Fruit fly (Drosophila melanogaster) Kc167 (cell line): ENCODE results near the gene CG13796.

Source experiments
- Myc ChIP-seq: fragments of >200 bp; optimal IDR thresholded peaks from 2 replicates; lab custom pipeline; 2017; ENCODE audit warnings: missing external identifiers
- Sin3A ChIP-seq: fragments of >200 bp; optimal IDR thresholded peaks from 2 replicates; lab custom pipeline; 2018; ENCODE audit warnings: missing external identifiers
- h ChIP-seq: fragments of >200 bp; optimal IDR thresholded peaks from 3 replicates; lab custom pipeline; 2018; ENCODE audit warnings: missing external identifiers
- insv ChIP-seq: fragments of >200 bp; optimal IDR thresholded peaks from 3 replicates; lab custom pipeline; 2018; ENCODE audit warnings: missing external identifiers
- psq ChIP-seq: fragments of >200 bp; optimal IDR thresholded peaks from 2 replicates; lab custom pipeline; 2017; ENCODE audit warnings: missing external identifiers
- ttk ChIP-seq: sonication (Bioruptor generic); optimal IDR thresholded peaks from 2 replicates; lab custom pipeline; 2017; ENCODE audit warnings: missing external identifiers

CG13796 gene

DNA sequence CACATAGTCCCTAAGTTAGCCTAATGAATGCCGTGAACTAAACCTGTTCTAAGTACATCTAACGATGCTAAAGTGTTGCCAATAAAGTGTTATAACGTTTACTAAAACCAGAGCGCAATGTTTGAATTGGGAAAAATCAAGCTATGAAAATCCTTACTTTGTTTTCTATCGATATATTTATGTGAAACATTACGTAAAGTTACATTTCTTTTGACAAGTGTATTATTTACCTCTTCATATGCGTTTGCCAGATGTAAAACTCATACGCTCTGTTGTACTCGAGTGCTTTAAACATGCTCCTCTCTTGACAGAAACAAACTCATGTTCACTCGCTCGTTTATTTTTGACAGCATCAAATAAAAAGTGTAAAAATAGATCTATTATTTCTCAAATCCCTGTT, 21.9 kb downstream of the CG13796 start, which contains the start of gene Ntl:
TSS of gene Ntl (plus strand) at position 301 of the 400 bp plus-strand sequence.
- TF ChIP-seq h (no peak), insv (lab: Kevin White, UChicago) (no peak), Sin3A (lab: Kevin White, UChicago) (no peak), psq (no peak), Myc (lab: Kevin White, UChicago) (no peak), ttk (lab: Kevin White, UChicago) (no peak)

DNA sequence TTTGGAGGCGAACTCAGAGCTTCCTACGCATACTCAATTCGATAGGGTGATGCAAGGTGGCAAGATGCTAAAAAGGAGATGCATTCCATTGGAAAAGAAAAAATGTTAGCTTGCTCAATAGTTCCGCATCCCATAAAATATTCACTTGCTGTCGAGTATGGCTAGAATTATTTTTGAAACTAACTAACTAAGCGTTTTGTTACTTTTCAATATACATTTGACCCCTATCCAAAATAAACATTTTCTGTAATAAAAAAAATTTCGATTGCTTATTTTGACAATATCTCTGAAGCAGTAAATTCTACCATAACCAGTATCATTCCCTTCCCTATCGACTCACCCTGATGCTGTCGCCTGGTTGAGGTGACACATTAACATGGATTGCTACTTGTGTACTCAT, 28.9 kb downstream of the CG13796 start:
- no peak for TF ChIP-seq insv (lab: Kevin White, UChicago)
- TF ChIP-seq h: no peak
- TF ChIP-seq psq: no peak
- TF ChIP-seq ttk (lab: Kevin White, UChicago): no peak
- no peak for TF ChIP-seq Sin3A (lab: Kevin White, UChicago)

DNA sequence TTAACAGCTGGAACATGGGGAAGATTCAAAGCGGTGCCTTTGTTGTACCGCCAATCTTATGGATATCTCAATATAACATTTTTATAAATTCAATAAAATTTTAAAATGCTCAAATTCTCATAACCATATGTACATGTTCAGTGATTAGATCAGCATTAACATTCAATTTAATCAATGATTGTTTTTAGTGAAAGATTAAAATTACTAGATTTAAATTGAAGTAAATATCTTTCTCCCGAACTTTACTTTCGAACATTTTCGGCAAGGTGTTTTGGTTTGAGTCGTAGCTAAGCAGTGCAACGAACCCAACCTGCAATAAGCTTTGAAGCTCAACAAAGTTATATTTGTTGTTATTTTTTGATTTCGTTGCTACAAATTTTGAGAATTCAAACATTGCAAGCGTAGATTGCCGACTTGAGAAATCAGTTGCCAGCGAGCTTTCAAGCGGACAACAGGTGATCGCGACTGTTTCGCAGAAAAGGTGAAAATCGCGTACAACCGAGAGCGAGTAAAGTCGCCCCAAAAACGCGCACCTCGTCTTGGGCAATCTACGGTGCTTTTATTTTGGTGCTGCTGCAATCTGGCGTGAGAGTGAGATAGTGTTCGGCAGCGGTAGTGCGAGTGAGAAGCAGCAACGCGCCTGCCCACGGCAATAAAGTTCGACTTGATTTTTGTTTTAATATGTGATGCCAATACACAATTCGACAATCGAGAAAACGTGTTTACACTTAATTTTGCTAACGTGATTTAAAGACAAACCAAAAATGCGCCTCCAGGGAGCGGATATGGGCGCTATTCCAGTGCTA, 29.9 kb downstream of the CG13796 start, which contains the start of gene Tep3:
TSS of gene Tep3 (plus strand) at position 423 of the 806 bp plus-strand sequence.
- no peak for TF ChIP-seq psq

DNA sequence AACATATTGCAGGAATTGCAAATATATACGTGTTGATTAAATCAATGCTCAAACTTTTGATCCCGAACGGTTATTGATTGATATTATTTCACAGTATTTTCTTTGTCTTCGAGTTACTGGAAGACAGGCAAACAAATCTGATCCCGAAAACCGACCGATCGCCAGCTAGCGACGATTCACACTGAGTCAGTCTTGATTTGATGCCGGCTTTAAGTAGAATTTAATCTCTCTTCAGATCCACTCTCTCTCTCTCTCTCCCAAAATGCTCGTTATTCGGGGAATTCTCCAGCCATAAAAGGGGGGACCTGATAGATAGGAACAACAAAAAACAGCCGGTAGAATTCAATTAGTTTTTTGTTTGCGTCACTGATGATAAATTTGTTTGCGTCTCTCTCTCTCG, 31.1 kb downstream of the CG13796 start, which contains the start of gene Tep2:
TSS of gene Tep2 (minus strand) at position 185 of the 400 bp plus-strand sequence.
- TF ChIP-seq insv (lab: Kevin White, UChicago): no peak
- no peak for TF ChIP-seq psq
- no peak for TF ChIP-seq Sin3A (lab: Kevin White, UChicago)
- TF ChIP-seq ttk (lab: Kevin White, UChicago): no peak
- no peak for TF ChIP-seq h
- TF ChIP-seq Myc (lab: Kevin White, UChicago): no peak

DNA sequence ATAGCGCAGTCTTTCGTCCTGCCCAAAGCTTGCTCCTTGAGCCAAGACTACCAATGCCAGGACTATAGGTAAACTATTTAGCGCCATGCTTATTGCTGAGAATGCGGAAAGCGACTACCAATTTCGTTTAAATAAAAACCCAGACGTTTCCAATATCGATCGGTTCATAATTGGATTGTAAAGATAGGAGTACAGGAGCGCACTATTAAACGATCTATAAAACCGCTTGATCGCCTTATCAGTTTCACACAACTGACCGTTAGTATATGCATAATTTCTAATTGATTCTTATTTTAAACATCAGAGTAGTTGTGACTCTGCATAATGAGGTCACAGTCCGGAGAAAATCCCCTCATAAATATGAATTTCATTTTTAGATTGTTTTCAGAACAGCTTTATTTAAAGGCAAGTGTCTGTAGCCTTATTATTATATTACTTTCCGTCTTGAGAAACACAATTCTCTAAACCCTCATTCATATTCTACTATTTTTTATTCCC, 39.8 kb downstream of the CG13796 start, which contains the start of the genes CG7025 and CG43235:
TSS of gene CG7025 (minus strand) at position 101 of the 498 bp plus-strand sequence.
TSS of gene CG43235 (plus strand) at position 448 of the 498 bp plus-strand sequence.
- TF ChIP-seq ttk (lab: Kevin White, UChicago) (no peak), psq (no peak), insv (lab: Kevin White, UChicago) (no peak), Myc (lab: Kevin White, UChicago) (no peak), Sin3A (lab: Kevin White, UChicago) (no peak), h (no peak)

DNA sequence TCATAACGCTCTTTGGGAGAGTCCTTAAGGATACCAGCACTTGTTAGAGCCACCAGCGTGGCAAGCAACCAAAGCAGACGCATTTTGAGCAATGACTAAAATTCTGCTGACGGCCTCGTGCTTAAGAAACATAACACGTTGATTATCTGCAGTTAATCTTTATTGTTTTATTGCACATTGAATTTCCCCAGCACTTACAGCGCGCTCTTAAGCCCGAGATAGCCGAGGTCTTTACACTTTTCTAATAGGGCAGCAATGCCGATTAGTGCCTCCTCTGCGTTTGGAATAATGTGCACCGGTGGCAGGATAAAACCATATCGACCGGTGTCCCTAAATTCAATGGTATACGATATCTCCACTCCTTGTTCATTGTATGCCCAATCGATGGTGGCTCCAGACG, 41.5 kb downstream of the CG13796 start, which contains the start of gene CG18585:
TSS of gene CG18585 (minus strand) at position 101 of the 400 bp plus-strand sequence.
- TF ChIP-seq Myc (lab: Kevin White, UChicago): no peak
- no peak for TF ChIP-seq insv (lab: Kevin White, UChicago)
- TF ChIP-seq h: no peak
- TF ChIP-seq psq: no peak
- TF ChIP-seq ttk (lab: Kevin White, UChicago): no peak
- TF ChIP-seq Sin3A (lab: Kevin White, UChicago): no peak

DNA sequence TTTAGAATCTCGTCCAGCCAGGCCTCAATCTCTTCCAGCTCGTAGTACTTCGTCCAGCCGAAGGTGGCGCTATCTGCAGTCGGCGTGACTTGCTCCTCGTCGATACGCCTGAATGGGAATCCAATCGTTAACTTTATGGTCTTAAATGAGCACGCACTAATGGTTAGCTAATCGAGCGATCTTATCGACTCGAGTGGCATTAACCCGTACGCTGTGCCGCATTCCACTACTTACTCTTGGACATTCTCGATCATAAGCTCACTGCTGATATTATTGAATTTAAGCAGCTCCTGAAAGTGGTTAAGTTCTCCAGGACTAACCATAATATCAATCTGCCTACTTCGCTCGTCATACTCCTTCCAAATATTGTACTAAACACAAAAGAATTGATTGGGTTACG, 42.0 kb downstream of the CG13796 start:
- TF ChIP-seq insv (lab: Kevin White, UChicago): no peak
- no peak for TF ChIP-seq Sin3A (lab: Kevin White, UChicago)
- no peak for TF ChIP-seq Myc (lab: Kevin White, UChicago)
- no peak for TF ChIP-seq ttk (lab: Kevin White, UChicago)
- TF ChIP-seq h: no peak
- TF ChIP-seq psq: no peak

DNA sequence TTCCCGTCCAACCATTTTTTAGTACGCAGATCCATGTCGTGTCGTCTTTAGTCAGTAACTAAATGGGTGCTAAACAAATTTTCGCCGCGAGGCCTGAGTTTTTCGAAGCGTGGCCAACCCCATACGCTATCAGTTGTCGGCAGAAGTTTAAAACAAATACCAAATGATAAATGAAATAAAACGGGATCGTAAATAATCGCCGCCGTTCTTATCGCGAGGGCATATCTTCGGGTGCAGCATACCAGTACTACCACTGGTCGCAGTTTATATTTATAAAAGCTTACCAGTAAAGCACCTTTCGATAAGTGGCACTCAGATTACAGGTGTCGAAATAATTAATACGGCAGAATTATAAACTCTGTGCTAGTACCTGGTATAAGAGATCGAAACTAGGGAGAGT, 47.2 kb downstream of the CG13796 start:
- TF ChIP-seq Sin3A (lab: Kevin White, UChicago) (no peak), Myc (lab: Kevin White, UChicago) (no peak), insv (lab: Kevin White, UChicago) (no peak), h (no peak), ttk (lab: Kevin White, UChicago) (no peak)

DNA sequence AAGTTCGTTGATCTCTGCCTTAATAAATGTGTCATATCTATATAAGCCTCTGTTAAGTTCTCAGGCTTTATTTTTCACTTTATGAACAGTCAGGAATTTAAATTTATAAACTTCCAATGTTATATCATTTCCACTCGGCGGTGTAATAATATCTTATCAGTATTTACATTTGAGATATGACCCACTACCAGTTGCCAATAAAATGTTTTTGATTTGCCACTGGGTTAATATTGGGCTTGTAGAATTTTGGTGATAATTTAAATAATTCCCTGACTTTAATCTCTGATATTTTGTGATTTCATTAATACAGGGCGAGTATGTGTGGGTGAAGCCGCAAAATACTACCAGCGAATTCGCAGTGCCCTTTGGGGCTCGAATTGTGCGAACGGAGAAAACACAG, 52.2 kb downstream of the CG13796 start:
- TF ChIP-seq insv (lab: Kevin White, UChicago): no peak
- TF ChIP-seq h: no peak
- no peak for TF ChIP-seq psq
- no peak for TF ChIP-seq Sin3A (lab: Kevin White, UChicago)
- TF ChIP-seq ttk (lab: Kevin White, UChicago): no peak
- no peak for TF ChIP-seq Myc (lab: Kevin White, UChicago)

DNA sequence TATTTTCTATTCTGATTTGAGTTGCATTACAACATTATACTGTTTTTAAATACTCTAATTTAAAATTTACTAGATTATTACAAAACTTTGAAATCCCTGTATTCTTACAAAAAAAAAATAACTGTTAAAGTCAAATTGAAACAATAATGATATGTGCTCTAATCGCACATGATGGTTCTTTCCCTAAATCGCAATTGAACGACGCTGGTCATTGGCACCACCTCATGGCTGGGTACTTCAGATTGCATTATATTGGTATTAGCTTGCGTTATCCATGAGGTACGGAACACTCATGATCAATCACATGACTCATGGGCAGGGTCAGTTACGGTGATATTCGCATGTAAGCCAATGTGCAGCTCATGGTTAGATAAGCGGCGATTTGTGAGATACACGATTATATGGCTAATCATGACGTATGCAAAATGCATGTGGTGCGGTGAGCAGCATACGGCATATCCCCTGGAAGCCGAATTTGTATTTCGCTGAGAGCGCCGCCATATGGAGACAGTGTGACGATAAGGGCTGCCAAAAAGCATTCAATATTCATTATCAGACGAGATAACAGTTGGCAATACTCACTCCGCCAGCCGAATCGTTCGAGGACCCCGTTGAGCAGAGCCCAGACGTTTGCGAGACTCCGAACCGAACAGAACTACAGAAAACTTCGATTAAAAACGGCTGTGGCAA, 54.2 kb downstream of the CG13796 start:
- TF ChIP-seq ttk (lab: Kevin White, UChicago): no peak
- TF ChIP-seq psq: no peak
- no peak for TF ChIP-seq h
- no peak for TF ChIP-seq insv (lab: Kevin White, UChicago)
- TF ChIP-seq Myc (lab: Kevin White, UChicago): no peak
- TF ChIP-seq Sin3A (lab: Kevin White, UChicago): no peak
